Worm (Caenorhabditis elegans): ENCODE data around the gene C04C3.6.
A peak's percentile ranks its signal among the peaks of the same experiment; 100 is the strongest.
"Not testable (repeated sequence)": the region's sequence is repeated elsewhere in the genome, so short reads cannot be mapped to it uniquely, and the experiment has no call there.

C04C3.6 gene

ce11 chrIV:3439354-3439753 is 16.9 kb upstream of the C04C3.6 start, which contains the start of gene grd-3 (continued):
- TF ChIP-seq nhr-19 (GFP tag; conservative IDR thresholded peaks at IDR 0.05) (no peak), unc-62 (GFP tag; optimal IDR thresholded peaks at IDR 0.05) (no peak), ceh-8 (GFP tag; optimal IDR thresholded peaks at IDR 0.05) (no peak), nhr-11 (tag; optimal IDR thresholded peaks at IDR 0.05) (no peak), zag-1 (tag; optimal IDR thresholded peaks at IDR 0.05) (no peak), lin-14 (GFP tag; optimal IDR thresholded peaks at IDR 0.05) (peak; percentile 70), nhr-76 (tag; optimal IDR thresholded peaks at IDR 0.05) (no peak), F16B12.6 (tag; optimal IDR thresholded peaks at IDR 0.05) (no peak), fkh-10 (GFP tag; optimal IDR thresholded peaks at IDR 0.05) (no peak), ztf-11 (tag; optimal IDR thresholded peaks at IDR 0.05) (no peak), nhr-85 (tag) (peak; percentile 95), unc-98 (GFP tag; IDR thresholded peaks at IDR 0.05) (no peak), grh-1 (GFP tag; IDR thresholded peaks at IDR 0.05) (no peak), mep-1 (tag; optimal IDR thresholded peaks at IDR 0.05) (no peak), snpc-4 (tag; optimal IDR thresholded peaks at IDR 0.05) (no peak), hlh-4 (tag; optimal IDR thresholded peaks at IDR 0.05) (no peak), elt-2 (tag; optimal IDR thresholded peaks at IDR 0.05) (no peak), elt-3 (tag; optimal IDR thresholded peaks at IDR 0.05) (no peak), ceh-88 (GFP tag; IDR thresholded peaks at IDR 0.05) (no peak), efl-3 (GFP tag; optimal IDR thresholded peaks at IDR 0.05) (no peak), dsc-1 (tag; optimal IDR thresholded peaks at IDR 0.05) (no peak)

ce11 chrIV:3438022-3438421 is 15.6 kb upstream of the C04C3.6 start, which contains the start of gene grd-13:
Gene grd-13, plus strand, starts transcription at chrIV:3438312.
- TF ChIP-seq hlh-4 (tag; optimal IDR thresholded peaks at IDR 0.05) (no peak), aha-1 (tag; optimal IDR thresholded peaks at IDR 0.05) (no peak), C34B4.2 (tag; optimal IDR thresholded peaks at IDR 0.05) (no peak), ets-5 (GFP tag; IDR thresholded peaks at IDR 0.05) (no peak), unc-130 (tag; optimal IDR thresholded peaks at IDR 0.05) (no peak), nhr-85 (tag) (peak; percentile 87)

- no peak for TF ChIP-seq mep-1 (tag; optimal IDR thresholded peaks at IDR 0.05)
- no peak for TF ChIP-seq efl-1 (optimal IDR thresholded peaks at IDR 0.05)
- TF ChIP-seq efl-1 (GFP tag; optimal IDR thresholded peaks at IDR 0.05 in 1 of 2): no peak
- no peak for TF ChIP-seq fos-1 (tag; optimal IDR thresholded peaks at IDR 0.05)
- TF ChIP-seq lin-39 (tag; optimal IDR thresholded peaks at IDR 0.05): no peak
- TF ChIP-seq unc-62 (GFP tag; optimal IDR thresholded peaks at IDR 0.05): no peak
- TF ChIP-seq snu-23 (GFP tag; optimal IDR thresholded peaks at IDR 0.05): no peak
- TF ChIP-seq aly-2 (tag; optimal IDR thresholded peaks at IDR 0.05): no peak
- TF ChIP-seq xbp-1 (tag; optimal IDR thresholded peaks at IDR 0.05): no peak
- TF ChIP-seq pqm-1 (tag; optimal IDR thresholded peaks at IDR 0.05): no peak
- TF ChIP-seq nhr-77 (tag; optimal IDR thresholded peaks at IDR 0.05): no peak
- no peak for TF ChIP-seq efl-3 (GFP tag; optimal IDR thresholded peaks at IDR 0.05)
- TF ChIP-seq unc-30 (tag; optimal IDR thresholded peaks at IDR 0.05): no peak
- no peak for TF ChIP-seq hlh-17 (GFP tag; optimal IDR thresholded peaks at IDR 0.05; ENCODE audit: borderline replicate concordance)
Measured at ce11 chrIV:3436021-3436420, 13.6 kb upstream of the C04C3.6 start, which contains the start of gene srz-32. Gene srz-32, plus strand, starts transcription at chrIV:3436321.

ce11 chrIV:3433387-3433786 is 11.0 kb upstream of the C04C3.6 start, which contains the start of gene C04C3.7:
Gene C04C3.7, minus strand, starts transcription at chrIV:3433487.
- TF ChIP-seq lin-15B (tag; optimal IDR thresholded peaks at IDR 0.05); hpl-2 (GFP tag; optimal IDR thresholded peaks at IDR 0.05); alr-1 (tag; optimal IDR thresholded peaks at IDR 0.05; ENCODE audit: borderline replicate concordance): not testable (repeated sequence)

Data from whole organism, L1 larva.